Worm (Caenorhabditis elegans) whole organism, young adult: ENCODE measurements around the gene W06G6.20.
"Not testable (repeated sequence)": the region's sequence is repeated elsewhere in the genome, so short reads cannot be mapped to it uniquely, and the experiment has no call there.

Source experiments
- B0035.1 ChIP-seq: sonication (generic microtip); optimal IDR thresholded peaks from 2 replicates; lab custom pipeline; 2016; ENCODE audit warnings: missing genetic modification characterization, mild to moderate bottlenecking, missing compliant biosample characterization, missing genotype, missing genetic modification reagents
- C17E4.6 ChIP-seq: fragments of 200-800 bp; sonication (Bioruptor generic); IDR thresholded peaks from 2 replicates; pipeline ENCODE4 v1.3.6; 2022; ENCODE audit warnings: missing genetic modification reagents, missing genetic modification characterization, missing compliant biosample characterization
- D2030.7 ChIP-seq: fragments of 200-800 bp; sonication (Bioruptor generic); IDR thresholded peaks from 2 replicates; pipeline ENCODE4 v1.3.6; 2022; ENCODE audit warnings: missing genetic modification reagents, missing genetic modification characterization, missing compliant biosample characterization
- F52B5.7 ChIP-seq: sonication (generic microtip); optimal IDR thresholded peaks from 2 replicates; lab custom pipeline; 2016; ENCODE audit warnings: mild to moderate bottlenecking, missing genetic modification characterization, missing compliant biosample characterization
- F55B11.4 ChIP-seq: sonication (generic microtip); optimal IDR thresholded peaks from 2 replicates; lab custom pipeline; 2016; ENCODE audit warnings: missing compliant biosample characterization, missing genetic modification characterization, borderline replicate concordance; ENCODE audit not compliant: insufficient read depth
- K12H6.12 ChIP-seq: fragments of 200-800 bp; sonication (Bioruptor generic); optimal IDR thresholded peaks from 2 replicates; lab custom pipeline; 2018; ENCODE audit warnings: mild to moderate bottlenecking, missing genetic modification characterization, missing compliant biosample characterization
- Y53F4B.3 ChIP-seq: fragments of 200-800 bp; sonication (Bioruptor generic); IDR thresholded peaks from 2 replicates; pipeline ENCODE4 v1.3.6; 2022; ENCODE audit warnings: missing genetic modification reagents, missing genetic modification characterization, missing compliant biosample characterization
- Y56A3A.18 ChIP-seq: fragments of 200-800 bp; sonication (Bioruptor generic); IDR thresholded peaks from 2 replicates; pipeline ENCODE4 v1.3.6; 2022; ENCODE audit warnings: missing genetic modification reagents, missing genetic modification characterization, missing compliant biosample characterization
- Y95B8A.8 ChIP-seq: fragments of 200-800 bp; sonication (Bioruptor generic); IDR thresholded peaks from 2 replicates; pipeline ENCODE4 v1.3.6; 2022; ENCODE audit warnings: missing genetic modification reagents, missing genetic modification characterization, missing compliant biosample characterization
- ama-1 ChIP-seq, 3 experiments: fragments of 150-350 bp in 1 of 3; sonication (generic microtip) in 2 of 3; optimal IDR thresholded peaks; 2 replicates each; lab custom pipeline; 2014 to 2018; ENCODE audit warnings: missing biosample characterization in 2 of 3, missing genetic modification characterization in 2 of 3, missing genetic modification reagents in 2 of 3
- ceh-91 ChIP-seq: fragments of 200-800 bp; sonication (Bioruptor generic); IDR thresholded peaks from 2 replicates; pipeline ENCODE4 v1.3.6; 2022; ENCODE audit warnings: missing genetic modification reagents, missing genetic modification characterization, missing compliant biosample characterization
- chd-7 ChIP-seq: sonication (generic microtip); optimal IDR thresholded peaks from 2 replicates; lab custom pipeline; 2016; ENCODE audit warnings: mild to moderate bottlenecking, missing genetic modification characterization, moderate library complexity, missing compliant biosample characterization
- dpff-1 ChIP-seq: sonication (generic microtip); optimal IDR thresholded peaks from 2 replicates; lab custom pipeline; 2017; ENCODE audit warnings: mild to moderate bottlenecking, missing genetic modification characterization, missing compliant biosample characterization
- egl-44 ChIP-seq: fragments of 200-800 bp; sonication (Bioruptor generic); IDR thresholded peaks from 2 replicates; pipeline ENCODE4 v1.3.6; 2022; ENCODE audit warnings: missing genetic modification reagents, missing genetic modification characterization, missing compliant biosample characterization
- egrh-3 ChIP-seq: fragments of 200-800 bp; sonication (Bioruptor generic); IDR thresholded peaks from 2 replicates; pipeline ENCODE4 v1.3.6; 2022; ENCODE audit warnings: missing genetic modification reagents, missing genetic modification characterization, missing compliant biosample characterization
- gei-17 ChIP-seq: fragments of 200-800 bp; sonication (Bioruptor generic); optimal IDR thresholded peaks from 2 replicates; lab custom pipeline; 2018; ENCODE audit warnings: mild to moderate bottlenecking, missing genetic modification characterization, missing compliant biosample characterization
- him-1 ChIP-seq: sonication (generic microtip); optimal IDR thresholded peaks from 2 replicates; lab custom pipeline; 2016; ENCODE audit warnings: missing genotype, missing genetic modification reagents, missing genetic modification characterization, missing compliant biosample characterization
- hmg-1.2 ChIP-seq: fragments of 200-800 bp; sonication (Bioruptor generic); IDR thresholded peaks from 2 replicates; pipeline ENCODE4 v1.3.6; 2022; ENCODE audit warnings: missing genetic modification reagents, missing genetic modification characterization, missing compliant biosample characterization
- hsf-1 ChIP-seq: fragments of 200-800 bp; sonication (Bioruptor generic); IDR thresholded peaks from 2 replicates; pipeline ENCODE4 v1.3.6; 2022; ENCODE audit warnings: missing genetic modification reagents, missing genetic modification characterization, missing compliant biosample characterization
- let-607 ChIP-seq, 2 experiments: fragments of 200-800 bp in 1 of 2; sonication (Bioruptor generic) in 1 of 2; sonication (generic microtip) in 1 of 2; optimal IDR thresholded peaks; 2 replicates each; lab custom pipeline; 2016 to 2018; ENCODE audit warnings: mild to moderate bottlenecking in 2 of 2, missing compliant biosample characterization in 2 of 2, missing genetic modification characterization in 2 of 2, moderate library complexity in 2 of 2, missing genotype in 1 of 2
- lin-54 ChIP-seq: fragments of 200-800 bp; sonication (Bioruptor generic); optimal IDR thresholded peaks from 2 replicates; lab custom pipeline; 2018; ENCODE audit warnings: mild to moderate bottlenecking, missing genetic modification characterization, missing compliant biosample characterization
- lir-1 ChIP-seq: fragments of 200-800 bp; sonication (Bioruptor generic); conservative IDR thresholded peaks from 2 replicates; pipeline ENCODE4 v1.3.6; 2022; ENCODE audit warnings: missing genetic modification reagents, missing genetic modification characterization, missing compliant biosample characterization
- madf-3 ChIP-seq: fragments of 200-800 bp; sonication (Bioruptor generic); IDR thresholded peaks from 2 replicates; pipeline ENCODE4 v1.3.6; 2022; ENCODE audit warnings: missing genetic modification reagents, missing genetic modification characterization, missing compliant biosample characterization
- nfya-1 ChIP-seq: sonication (generic microtip); optimal IDR thresholded peaks from 2 replicates; lab custom pipeline; 2017; ENCODE audit warnings: antibody characterized with exemption, missing compliant biosample characterization, missing genetic modification characterization, borderline replicate concordance; ENCODE audit not compliant: insufficient read depth
- nfya-2 ChIP-seq: fragments of 200-800 bp; sonication (Bioruptor generic); IDR thresholded peaks from 2 replicates; pipeline ENCODE4 v1.3.6; 2022; ENCODE audit warnings: missing genetic modification reagents, missing genetic modification characterization, missing compliant biosample characterization
- nhr-179 ChIP-seq: sonication (generic microtip); optimal IDR thresholded peaks from 2 replicates; lab custom pipeline; 2016; ENCODE audit warnings: mild to moderate bottlenecking, missing genetic modification characterization, missing compliant biosample characterization
- nhr-27 ChIP-seq: fragments of 200-800 bp; sonication (Bioruptor generic); optimal IDR thresholded peaks from 2 replicates; lab custom pipeline; 2018; ENCODE audit warnings: mild to moderate bottlenecking, missing genetic modification characterization, moderate library complexity, missing compliant biosample characterization
- rec-8 ChIP-seq, 2 experiments: sonication (generic microtip); optimal IDR thresholded peaks; 2 replicates each; lab custom pipeline; 2016; ENCODE audit warnings: mild to moderate bottlenecking in 2 of 2, missing genetic modification characterization in 2 of 2, missing genetic modification reagents in 2 of 2, missing genotype in 2 of 2, missing biosample characterization in 1 of 2, missing compliant biosample characterization in 1 of 2, moderate library complexity in 1 of 2
- sdz-38 ChIP-seq: sonication (generic microtip); optimal IDR thresholded peaks from 2 replicates; lab custom pipeline; 2016; ENCODE audit warnings: missing genotype, missing genetic modification characterization, missing compliant biosample characterization
- sea-2 ChIP-seq: fragments of 200-800 bp; sonication (Bioruptor generic); IDR thresholded peaks from 2 replicates; pipeline ENCODE4 v1.3.6; 2022; ENCODE audit warnings: missing genetic modification characterization, missing compliant biosample characterization
- snpc-3.4 ChIP-seq: sonication (generic microtip); optimal IDR thresholded peaks from 2 replicates; lab custom pipeline; 2017; ENCODE audit warnings: missing genetic modification characterization, mild to moderate bottlenecking, missing compliant biosample characterization, antibody characterized with exemption, moderate library complexity, missing genotype, missing genetic modification reagents
- snpc-4 ChIP-seq, 5 experiments: fragments of 150-350 bp in 1 of 5; sonication (generic microtip) in 4 of 5; optimal IDR thresholded peaks; 2 replicates each; lab custom pipeline; 2014 to 2018; ENCODE audit warnings: missing genetic modification characterization in 5 of 5, missing biosample characterization in 3 of 5, antibody characterized with exemption in 2 of 5, mild to moderate bottlenecking in 2 of 5, missing compliant biosample characterization in 2 of 5, missing genotype in 2 of 5, moderate library complexity in 2 of 5, missing genetic modification reagents in 1 of 5
- somi-1 ChIP-seq: fragments of 200-800 bp; sonication (Bioruptor generic); optimal IDR thresholded peaks from 2 replicates; lab custom pipeline; 2018; ENCODE audit warnings: mild to moderate bottlenecking, missing genetic modification characterization, missing compliant biosample characterization
- unc-62 ChIP-seq: fragments of 150-350 bp; optimal IDR thresholded peaks from 2 replicates; lab custom pipeline; 2014; ENCODE audit warnings: missing biosample characterization, missing genetic modification reagents, missing genetic modification characterization
- zfh-2 ChIP-seq: fragments of 200-800 bp; sonication (Bioruptor generic); conservative IDR thresholded peaks from 2 replicates; pipeline ENCODE4 v1.3.6; 2022; ENCODE audit warnings: missing genetic modification reagents, missing genetic modification characterization, missing compliant biosample characterization
- ztf-18 ChIP-seq: sonication (generic microtip); optimal IDR thresholded peaks from 2 replicates; lab custom pipeline; 2016; ENCODE audit warnings: missing genotype, mild to moderate bottlenecking, missing genetic modification characterization, missing compliant biosample characterization

W06G6.20 gene

DNA sequence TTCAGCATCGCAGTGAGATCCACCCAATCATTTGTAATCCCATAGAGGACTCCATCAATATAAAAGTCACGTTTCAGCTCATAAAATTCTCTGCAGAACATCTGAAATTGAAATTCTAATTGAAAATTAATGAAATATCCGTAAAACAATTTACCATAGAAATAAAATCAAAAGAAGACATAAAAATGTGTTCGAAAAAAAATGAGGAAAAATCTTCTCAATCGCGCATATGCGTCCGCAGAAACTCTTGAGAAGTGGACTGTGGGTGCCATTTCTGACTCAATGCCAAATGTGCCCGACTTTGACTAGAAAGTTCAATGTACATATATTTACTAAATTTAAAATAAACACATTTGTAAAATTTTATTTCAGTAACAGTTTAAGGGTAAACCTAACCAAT is 20.3 kb upstream of the W06G6.20 start, which contains the start of gene F14F8.9:
Gene F14F8.9 (minus strand): TSS at position 101 of the 400 bp plus-strand sequence.
- TF ChIP-seq Y53F4B.3 (GFP tag; lab: Robert Waterston, UW) (no peak), nhr-27 (tag; lab: Kevin White, UChicago) (no peak), him-1 (tag; lab: Kevin White, UChicago) (no peak), nfya-2 (GFP tag; lab: Robert Waterston, UW) (no peak), unc-62 (GFP tag; lab: Kevin White, UChicago) (no peak), sdz-38 (tag; lab: Kevin White, UChicago) (no peak), snpc-4 (GFP tag; optimal IDR thresholded peaks at IDR 0.05; lab: Kevin White, UChicago) (no peak), snpc-4 (tag; optimal IDR thresholded peaks at IDR 0.05; lab: Kevin White, UChicago) (no peak), lir-1 (GFP tag; lab: Robert Waterston, UW) (no peak), somi-1 (GFP tag; lab: Kevin White, UChicago) (no peak), Y95B8A.8 (GFP tag; lab: Robert Waterston, UW) (no peak)

ce11 chrV:16666647-16667046 is 18.5 kb upstream of the W06G6.20 start, which contains the start of gene F14F8.14:
TSS of gene F14F8.14 (minus strand) at chrV:16666747.
- no peak for TF ChIP-seq lin-54
- no peak for TF ChIP-seq K12H6.12 (tag; lab: Kevin White, UChicago)
- TF ChIP-seq dpff-1: no peak
- TF ChIP-seq, all 124 proteins: peak for 0

- TF ChIP-seq sea-2 (GFP tag; lab: Robert Waterston, UW); madf-3; ceh-91: not testable (repeated sequence)
Observed at ce11 chrV:16660816-16661215, 12.6 kb upstream of the W06G6.20 start, which contains the start of gene Y70C5B.2. TSS of gene Y70C5B.2 (minus strand) at chrV:16660916.

ce11 chrV:16654242-16654641 is 6.1 kb upstream of the W06G6.20 start, which contains the start of gene W06G6.15:
TSS of gene W06G6.15 (plus strand) at chrV:16654542.
- not testable (repeated sequence) for TF ChIP-seq rec-8 (tag; optimal IDR thresholded peaks at IDR 0.05; lab: Kevin White, UChicago); nfya-1 (tag; lab: Kevin White, UChicago); D2030.7

ce11 chrV:16649200-16649599 is 1.0 kb upstream of the W06G6.20 start, which contains the start of gene W06G6.11:
TSS of gene W06G6.11 (minus strand) at chrV:16649300.
- TF ChIP-seq let-607 (tag; optimal IDR thresholded peaks at IDR 0.05; lab: Kevin White, UChicago); egrh-3 (GFP tag; lab: Robert Waterston, UW); ama-1 (optimal IDR thresholded peaks at IDR 0.05; lab: Kevin White, UChicago); ama-1 (GFP tag; optimal IDR thresholded peaks at IDR 0.05; lab: Kevin White, UChicago): not testable (repeated sequence)
- TF ChIP-seq, all 124 proteins: peak for 0; not testable (repeated sequence) for 124

- TF ChIP-seq nhr-179 (tag; lab: Kevin White, UChicago): no peak
- no peak for TF ChIP-seq hsf-1 (GFP tag; lab: Robert Waterston, UW)
- no peak for TF ChIP-seq snpc-3.4 (tag; lab: Kevin White, UChicago)
- TF ChIP-seq ztf-18 (tag; lab: Kevin White, UChicago): no peak
- no peak for TF ChIP-seq nfya-1 (tag; lab: Kevin White, UChicago)
- TF ChIP-seq B0035.1 (tag; lab: Kevin White, UChicago): no peak
- TF ChIP-seq somi-1 (GFP tag; lab: Kevin White, UChicago): no peak
- TF ChIP-seq Y56A3A.18 (GFP tag; lab: Robert Waterston, UW): no peak
- TF ChIP-seq chd-7 (tag; lab: Kevin White, UChicago): no peak
- no peak for TF ChIP-seq rec-8 (tag; optimal IDR thresholded peaks at IDR 0.05; lab: Kevin White, UChicago)
- no peak for TF ChIP-seq hmg-1.2 (GFP tag; lab: Robert Waterston, UW)
- TF ChIP-seq zfh-2 (GFP tag; lab: Robert Waterston, UW): no peak
- TF ChIP-seq egl-44 (GFP tag; lab: Robert Waterston, UW): no peak
- no peak for TF ChIP-seq C17E4.6
- no peak for TF ChIP-seq egrh-3 (GFP tag; lab: Robert Waterston, UW)
- no peak for TF ChIP-seq F52B5.7 (tag; lab: Kevin White, UChicago)
- no peak for TF ChIP-seq F55B11.4 (tag; lab: Kevin White, UChicago)
- no peak for TF ChIP-seq gei-17
Observed at ce11 chrV:16647093-16647492, 1.1 kb downstream of the W06G6.20 start, which contains the start of gene W06G6.10. TSS of gene W06G6.10 (minus strand) at chrV:16647193.
